Worm (Caenorhabditis elegans): ENCODE measurements around the gene C23G10.7.

ce11 chrIII:6183118-6183517 is 15.1 kb downstream of the C23G10.7 start, which contains the start of gene nas-28:
- TF ChIP-seq nhr-19 (GFP tag; conservative IDR thresholded peaks at IDR 0.05) = no peak
- TF ChIP-seq ceh-90 (tag; optimal IDR thresholded peaks at IDR 0.05) = no peak
- TF ChIP-seq unc-30 (tag; optimal IDR thresholded peaks at IDR 0.05) = no peak
- TF ChIP-seq ceh-8 (GFP tag; optimal IDR thresholded peaks at IDR 0.05) = no peak
- TF ChIP-seq irx-1 (tag; optimal IDR thresholded peaks at IDR 0.05) = no peak
- no peak for TF ChIP-seq snu-23 (GFP tag; optimal IDR thresholded peaks at IDR 0.05)
